Worm (Caenorhabditis elegans): ENCODE measurements around the gene C35B1.8.

C35B1.8 gene

ce11 chrIV:4028177-4028576 lies 50.6 kb downstream of the C35B1.8 start:
- TF ChIP-seq W03F9.2 (tag; optimal IDR thresholded peaks at IDR 0.05) (no peak), dao-5 (tag; optimal IDR thresholded peaks at IDR 0.05) (no peak), him-1 (tag; optimal IDR thresholded peaks at IDR 0.05) (no peak)

Measured in whole organism, L4/young adult.